Fruit fly (Drosophila melanogaster): ENCODE measurements around the gene Ilp7.

Gene Ilp7

dm6 chrX:3680703-3681270, 13.4 kb downstream of the Ilp7 start (continued):
- TF ChIP-seq CG34406 (GFP tag; optimal IDR thresholded peaks at IDR 0.05), result peak; percentile 75
- peak; percentile 73 for TF ChIP-seq Eip75B (GFP tag; optimal IDR thresholded peaks at IDR 0.05)
- peak; percentile 24 for TF ChIP-seq CG6276 (GFP tag; optimal IDR thresholded peaks at IDR 0.05)
- peak; percentile 73 for TF ChIP-seq CG6792 (GFP tag; optimal IDR thresholded peaks at IDR 0.05)
- TF ChIP-seq Hr4 (GFP tag; optimal IDR thresholded peaks at IDR 0.05), result peak; percentile 67
- TF ChIP-seq fkh (GFP tag; optimal IDR thresholded peaks at IDR 0.05), result no peak
- TF ChIP-seq eg (GFP tag; IDR thresholded peaks at IDR 0.05), result peak; percentile 66; the same call in 1 of the 3 replicates
- peak; percentile 68 for TF ChIP-seq fd59A (GFP tag; optimal IDR thresholded peaks at IDR 0.05)
- peak; percentile 29 for TF ChIP-seq CG4318 (GFP tag; optimal IDR thresholded peaks at IDR 0.05)
- peak; percentile 77 for TF ChIP-seq CG31627 (GFP tag; optimal IDR thresholded peaks at IDR 0.05)
- TF ChIP-seq pdm3 (GFP tag; optimal IDR thresholded peaks at IDR 0.05), result peak; percentile 82
- peak; percentile 49 for TF ChIP-seq vri (GFP tag; optimal IDR thresholded peaks at IDR 0.05)
- peak; percentile 63 for TF ChIP-seq Sox15 (GFP tag; optimal IDR thresholded peaks at IDR 0.05)
- peak; percentile 72 for TF ChIP-seq CG3919 (GFP tag; optimal IDR thresholded peaks at IDR 0.05)
- no peak for TF ChIP-seq Eip93F (GFP tag; optimal IDR thresholded peaks at IDR 0.05)
- no peak for TF ChIP-seq CG11294 (GFP tag; IDR thresholded peaks at IDR 0.05)
- no peak for TF ChIP-seq Hr38 (GFP tag; optimal IDR thresholded peaks at IDR 0.05)
- TF ChIP-seq fd85E (GFP tag; optimal IDR thresholded peaks at IDR 0.05), result no peak
- peak; percentile 38 for TF ChIP-seq CG8319 (GFP tag; optimal IDR thresholded peaks at IDR 0.05)
- TF ChIP-seq achi (GFP tag; optimal IDR thresholded peaks at IDR 0.05), result peak; percentile 77
- TF ChIP-seq CG15336 (GFP tag; IDR thresholded peaks at IDR 0.05), result peak; percentile 76
- TF ChIP-seq CG10669 (GFP tag; optimal IDR thresholded peaks at IDR 0.05), result peak; percentile 62
- TF ChIP-seq lz (GFP tag; optimal IDR thresholded peaks at IDR 0.05), result peak; percentile 77
- TF ChIP-seq topi (GFP tag; optimal IDR thresholded peaks at IDR 0.05), result peak; percentile 79

- TF ChIP-seq pdm3 (GFP tag; optimal IDR thresholded peaks at IDR 0.05) (peak; percentile 97), CG11762 (GFP tag; optimal IDR thresholded peaks at IDR 0.05; ENCODE audit: insufficient read depth) (peak; percentile 90), lz (GFP tag; optimal IDR thresholded peaks at IDR 0.05) (peak; percentile 92), net (GFP tag; optimal IDR thresholded peaks at IDR 0.05) (peak; percentile 95), Eip78C (GFP tag) (peak; percentile 99), CG8632 (GFP tag; optimal IDR thresholded peaks at IDR 0.05) (peak; percentile 94), CG34406 (GFP tag; optimal IDR thresholded peaks at IDR 0.05) (peak; percentile 95), CG16779 (tag; optimal IDR thresholded peaks at IDR 0.05) (peak; percentile 94), CG32006 (GFP tag; optimal IDR thresholded peaks at IDR 0.05) (peak; percentile 96), CG9139 (GFP tag; optimal IDR thresholded peaks at IDR 0.05) (peak; percentile 86), CG7368 (GFP tag; optimal IDR thresholded peaks at IDR 0.05) (peak; percentile 93), dac (GFP tag; optimal IDR thresholded peaks at IDR 0.05) (peak; percentile 89), CG1621 (tag; optimal IDR thresholded peaks at IDR 0.05) (peak; percentile 97), CG6276 (GFP tag; optimal IDR thresholded peaks at IDR 0.05) (peak; percentile 94), cyc (GFP tag; optimal IDR thresholded peaks at IDR 0.05) (peak; percentile 85), CG6163 (GFP tag; IDR thresholded peaks at IDR 0.05) (peak; percentile 97), Blimp-1 (GFP tag; optimal IDR thresholded peaks at IDR 0.05) (peak; percentile 47), CG11294 (GFP tag; IDR thresholded peaks at IDR 0.05) (peak; percentile 86), Ets96B (tag; optimal IDR thresholded peaks at IDR 0.05) (peak; percentile 97), CG8119 (GFP tag; IDR thresholded peaks at IDR 0.05) (peak; percentile 95), fd59A (GFP tag; optimal IDR thresholded peaks at IDR 0.05) (peak; percentile 91), vri (GFP tag; optimal IDR thresholded peaks at IDR 0.05) (peak; percentile 75), salr (GFP tag; optimal IDR thresholded peaks at IDR 0.05) (peak; percentile 88 to 90), CG3919 (GFP tag; optimal IDR thresholded peaks at IDR 0.05) (peak; percentile 95), Sox15 (GFP tag; optimal IDR thresholded peaks at IDR 0.05) (peak; percentile 81), fd85E (GFP tag; optimal IDR thresholded peaks at IDR 0.05) (peak; percentile 87), Hr4 (GFP tag; optimal IDR thresholded peaks at IDR 0.05) (peak; percentile 95), dsx (GFP tag; optimal IDR thresholded peaks at IDR 0.05; ENCODE audit: poor library complexity, severe bottlenecking) (peak; percentile 94), CG3032 (tag; optimal IDR thresholded peaks at IDR 0.05) (peak; percentile 92), topi (GFP tag; optimal IDR thresholded peaks at IDR 0.05) (peak; percentile 92), CG6854 (GFP tag; optimal IDR thresholded peaks at IDR 0.05) (peak; percentile 71), Eip75B (GFP tag; optimal IDR thresholded peaks at IDR 0.05) (peak; percentile 97), spab (GFP tag; optimal IDR thresholded peaks at IDR 0.05) (peak; percentile 92), CG11902 (GFP tag; optimal IDR thresholded peaks at IDR 0.05) (peak; percentile 80), OdsH (GFP tag; optimal IDR thresholded peaks at IDR 0.05) (peak; percentile 96), CG6792 (GFP tag; optimal IDR thresholded peaks at IDR 0.05) (peak; percentile 95)
Observed at dm6 chrX:3681729-3682482, 14.5 kb downstream of the Ilp7 start.
